Worm (Caenorhabditis elegans): ENCODE results near the gene mdt-27.

Gene mdt-27

ce11 chrV:9232296-9232695 is 18.8 kb upstream of the mdt-27 start, which contains the start of gene F07C3.3:
F07C3.3 (minus strand) TSS chrV:9232396.
- TF ChIP-seq nhr-6 (tag; optimal IDR thresholded peaks at IDR 0.05) (no peak), nhr-25 (tag; optimal IDR thresholded peaks at IDR 0.05) (no peak), aly-2 (tag; optimal IDR thresholded peaks at IDR 0.05) (no peak), ztf-4 (tag; optimal IDR thresholded peaks at IDR 0.05) (no peak), ztf-11 (tag; optimal IDR thresholded peaks at IDR 0.05) (no peak), lin-39 (tag; optimal IDR thresholded peaks at IDR 0.05) (no peak), nhr-129 (tag; optimal IDR thresholded peaks at IDR 0.05) (no peak), ZK546.5 (tag; optimal IDR thresholded peaks at IDR 0.05) (no peak), lsy-2 (tag; optimal IDR thresholded peaks at IDR 0.05) (no peak), lin-13 (GFP tag; optimal IDR thresholded peaks at IDR 0.05) (no peak)

- TF ChIP-seq dmd-4 (tag; optimal IDR thresholded peaks at IDR 0.05) (no peak), skn-1 (tag; optimal IDR thresholded peaks at IDR 0.05) (no peak), lsy-2 (tag; optimal IDR thresholded peaks at IDR 0.05) (peak in 1 of 2 experiments; percentile 36), aly-2 (tag; optimal IDR thresholded peaks at IDR 0.05) (no peak), C34F6.9 (tag; optimal IDR thresholded peaks at IDR 0.05) (peak; percentile 54), Y55F3AM.14 (GFP tag; optimal IDR thresholded peaks at IDR 0.05) (no peak), unc-55 (GFP tag; optimal IDR thresholded peaks at IDR 0.05) (peak; percentile 49), nhr-23 (tag; optimal IDR thresholded peaks at IDR 0.05) (no peak), nhr-77 (tag; optimal IDR thresholded peaks at IDR 0.05) (no peak), F13H6.1 (tag; optimal IDR thresholded peaks at IDR 0.05) (no peak), R02D3.7 (tag; optimal IDR thresholded peaks at IDR 0.05) (no peak), mdl-1 (tag; optimal IDR thresholded peaks at IDR 0.05) (no peak), elt-1 (tag; optimal IDR thresholded peaks at IDR 0.05) (no peak), nhr-129 (tag; optimal IDR thresholded peaks at IDR 0.05) (peak; percentile 8), crh-2 (tag; optimal IDR thresholded peaks at IDR 0.05) (peak; percentile 16)
Observed at ce11 chrV:9225675-9226144, 12.3 kb upstream of the mdt-27 start, which contains the start of gene F07C3.2. F07C3.2 (plus strand) TSS chrV:9226094.

- TF ChIP-seq skn-1 (tag; optimal IDR thresholded peaks at IDR 0.05) (no peak), lin-39 (tag; optimal IDR thresholded peaks at IDR 0.05) (no peak), nhr-25 (tag; optimal IDR thresholded peaks at IDR 0.05) (no peak), nhr-237 (tag; optimal IDR thresholded peaks at IDR 0.05) (no peak), blmp-1 (tag; optimal IDR thresholded peaks at IDR 0.05; ENCODE audit: insufficient read depth) (peak; percentile 74), sma-3 (GFP tag; optimal IDR thresholded peaks at IDR 0.05) (no peak), sma-9 (GFP tag; optimal IDR thresholded peaks at IDR 0.05) (no peak), sma-9 (tag; optimal IDR thresholded peaks at IDR 0.05) (no peak), unc-55 (GFP tag; optimal IDR thresholded peaks at IDR 0.05) (peak; percentile 26)
Observed at ce11 chrV:9224981-9225380, 11.5 kb upstream of the mdt-27 start.

ce11 chrV:9224377-9224776 is 10.9 kb upstream of the mdt-27 start:
- TF ChIP-seq fos-1 (tag; optimal IDR thresholded peaks at IDR 0.05) (no peak), sma-9 (GFP tag; optimal IDR thresholded peaks at IDR 0.05) (no peak), sma-9 (tag; optimal IDR thresholded peaks at IDR 0.05) (no peak), nhr-11 (tag; optimal IDR thresholded peaks at IDR 0.05) (no peak), nhr-10 (tag; optimal IDR thresholded peaks at IDR 0.05) (no peak), lin-11 (tag; optimal IDR thresholded peaks at IDR 0.05) (no peak), ztf-11 (tag; optimal IDR thresholded peaks at IDR 0.05) (no peak), C34F6.9 (tag; optimal IDR thresholded peaks at IDR 0.05) (no peak), gmeb-1 (tag; optimal IDR thresholded peaks at IDR 0.05) (no peak), elt-3 (tag; optimal IDR thresholded peaks at IDR 0.05) (no peak), sma-3 (GFP tag; optimal IDR thresholded peaks at IDR 0.05) (no peak), ZK546.5 (tag; optimal IDR thresholded peaks at IDR 0.05) (no peak), lsy-2 (tag; optimal IDR thresholded peaks at IDR 0.05) (no peak), ztf-4 (tag; optimal IDR thresholded peaks at IDR 0.05) (no peak), alr-1 (tag; optimal IDR thresholded peaks at IDR 0.05) (no peak), crh-2 (tag; optimal IDR thresholded peaks at IDR 0.05) (no peak), mdl-1 (tag; optimal IDR thresholded peaks at IDR 0.05) (no peak), unc-55 (GFP tag; optimal IDR thresholded peaks at IDR 0.05) (no peak), mbf-1 (tag; optimal IDR thresholded peaks at IDR 0.05) (no peak), unc-39 (tag; optimal IDR thresholded peaks at IDR 0.05) (no peak)

Measured in whole organism, L2 larva.